Worm (Caenorhabditis elegans): ENCODE measurements around the gene spe-39.

ce11 chrV:6799564-6799963, 14.3 kb downstream of the spe-39 start, which contains the start of gene dmsr-9:
- no peak for TF ChIP-seq egl-27 (tag; optimal IDR thresholded peaks at IDR 0.05)
- TF ChIP-seq lin-15B (tag; optimal IDR thresholded peaks at IDR 0.05), result no peak
- TF ChIP-seq mdl-1 (tag; optimal IDR thresholded peaks at IDR 0.05), result no peak
- TF ChIP-seq unc-62 (GFP tag; optimal IDR thresholded peaks at IDR 0.05 in 1 of 2), result no peak
- TF ChIP-seq unc-62 (tag; optimal IDR thresholded peaks at IDR 0.05), result no peak
- TF ChIP-seq nhr-76 (tag; optimal IDR thresholded peaks at IDR 0.05), result no peak
- no peak for TF ChIP-seq nhr-77 (tag; optimal IDR thresholded peaks at IDR 0.05)
- no peak for TF ChIP-seq ceh-28 (tag; optimal IDR thresholded peaks at IDR 0.05)
- TF ChIP-seq zip-11 (GFP tag; IDR thresholded peaks at IDR 0.05), result no peak
- no peak for TF ChIP-seq vab-7 (GFP tag; IDR thresholded peaks at IDR 0.05)

Data from whole organism, L4 larva.